In the genomic region with DNA sequence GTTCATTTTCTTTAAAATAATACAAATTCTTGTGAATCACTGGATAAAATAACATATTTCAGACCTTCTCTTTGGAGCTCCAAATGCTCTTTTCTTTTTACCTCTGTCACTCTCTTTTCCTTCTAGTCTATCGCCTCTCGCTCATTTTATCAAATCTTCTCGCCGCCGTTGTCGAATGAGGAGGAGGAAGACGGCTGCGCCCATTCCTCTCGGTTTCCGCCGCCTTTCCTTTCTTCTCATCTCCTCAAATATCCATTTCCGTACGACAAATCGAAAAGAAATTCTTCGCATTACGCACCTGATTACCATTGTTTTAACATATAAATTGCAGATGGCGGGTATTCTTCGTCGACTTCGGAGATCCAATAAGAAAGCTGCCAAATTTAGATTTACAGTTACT, we compare ENCODE assay signal across 7 worm cellular contexts.
TF ChIP-seq lines count a peak whose summit lies in the region.

ehbp-1 (plus strand) TSS at position 332 of the 400 bp plus-strand sequence.

TF ChIP-seq in whole organism, L1 larva, 84 proteins besides CTCF, POLR2A, EP300 and RAD21 (continues in another document):
- no peak for TF ChIP-seq unc-98 (GFP tag; IDR thresholded peaks at IDR 0.05; lab: Robert Waterston, UW)
- no peak for TF ChIP-seq elt-2 (tag; optimal IDR thresholded peaks at IDR 0.05; lab: Kevin White, UChicago)
- peak; percentile 1 for TF ChIP-seq snu-23 (GFP tag; optimal IDR thresholded peaks at IDR 0.05; lab: Kevin White, UChicago)
- TF ChIP-seq efl-3 (GFP tag; optimal IDR thresholded peaks at IDR 0.05; lab: Kevin White, UChicago), result no peak
- TF ChIP-seq unc-30 (tag; optimal IDR thresholded peaks at IDR 0.05; lab: Kevin White, UChicago), result no peak
- peak; percentile 18 for TF ChIP-seq nhr-71 (tag; optimal IDR thresholded peaks at IDR 0.05; lab: Kevin White, UChicago)
- TF ChIP-seq swsn-7 (tag; optimal IDR thresholded peaks at IDR 0.05; lab: Kevin White, UChicago), result peak; percentile 0
- peak; percentile 80 for TF ChIP-seq lin-14 (GFP tag; optimal IDR thresholded peaks at IDR 0.05; lab: Kevin White, UChicago)
- TF ChIP-seq mdl-1 (tag; optimal IDR thresholded peaks at IDR 0.05; lab: Kevin White, UChicago), result no peak
- TF ChIP-seq isw-1 (GFP tag; IDR thresholded peaks at IDR 0.05; lab: Robert Waterston, UW), result no peak
- TF ChIP-seq unc-86 (tag; optimal IDR thresholded peaks at IDR 0.05; lab: Kevin White, UChicago), result no peak
- peak; percentile 18 for TF ChIP-seq egl-13 (tag; optimal IDR thresholded peaks at IDR 0.05; lab: Kevin White, UChicago)
- TF ChIP-seq nhr-47 (tag; optimal IDR thresholded peaks at IDR 0.05; lab: Kevin White, UChicago), result no peak

TF ChIP-seq in whole organism, L2 larva, 48 proteins besides CTCF, POLR2A, EP300 and RAD21 (continues in another document):
- no peak for TF ChIP-seq nhr-12 (tag; optimal IDR thresholded peaks at IDR 0.05; lab: Kevin White, UChicago)
- no peak for TF ChIP-seq gmeb-1 (tag; optimal IDR thresholded peaks at IDR 0.05; lab: Kevin White, UChicago)
- TF ChIP-seq nhr-25 (tag; optimal IDR thresholded peaks at IDR 0.05; lab: Kevin White, UChicago), result no peak
- TF ChIP-seq nhr-21 (tag; optimal IDR thresholded peaks at IDR 0.05; lab: Kevin White, UChicago), result no peak
- peak; percentile 40 for TF ChIP-seq unc-55 (GFP tag; optimal IDR thresholded peaks at IDR 0.05; lab: Kevin White, UChicago)
- TF ChIP-seq zag-1 (tag; optimal IDR thresholded peaks at IDR 0.05; lab: Kevin White, UChicago), result no peak
- no peak for TF ChIP-seq nhr-23 (tag; optimal IDR thresholded peaks at IDR 0.05; lab: Kevin White, UChicago)
- TF ChIP-seq egl-27 (tag; optimal IDR thresholded peaks at IDR 0.05; lab: Kevin White, UChicago), result no peak
- TF ChIP-seq peb-1 (tag; optimal IDR thresholded peaks at IDR 0.05; lab: Kevin White, UChicago), result no peak
- peak in 1 of 2 experiments; percentile 3 for TF ChIP-seq lsy-2 (tag; optimal IDR thresholded peaks at IDR 0.05; lab: Kevin White, UChicago)
- TF ChIP-seq ztf-11 (tag; optimal IDR thresholded peaks at IDR 0.05; lab: Kevin White, UChicago), result no peak
- TF ChIP-seq nhr-237 (tag; optimal IDR thresholded peaks at IDR 0.05; lab: Kevin White, UChicago), result no peak
- no peak for TF ChIP-seq nhr-11 (tag; optimal IDR thresholded peaks at IDR 0.05; lab: Kevin White, UChicago)

TF ChIP-seq in whole organism, L3 larva, 47 proteins besides CTCF, POLR2A, EP300 and RAD21:
- TF ChIP-seq egl-5 (tag; optimal IDR thresholded peaks at IDR 0.05; lab: Kevin White, UChicago) (no peak), nhr-76 (tag; optimal IDR thresholded peaks at IDR 0.05; lab: Kevin White, UChicago) (no peak), nhr-28 (tag; optimal IDR thresholded peaks at IDR 0.05; lab: Kevin White, UChicago) (no peak), fkh-10 (GFP tag; optimal IDR thresholded peaks at IDR 0.05; lab: Kevin White, UChicago) (peak; percentile 32), nfya-1 (tag; optimal IDR thresholded peaks at IDR 0.05; lab: Kevin White, UChicago; ENCODE audit: insufficient read depth) (peak; percentile 34)

TF ChIP-seq in whole organism, L4 larva, 104 proteins besides CTCF, POLR2A, EP300 and RAD21:
- TF ChIP-seq mxl-3 (GFP tag; optimal IDR thresholded peaks at IDR 0.05; lab: Kevin White, UChicago) (peak; percentile 21), ctbp-1 (GFP tag; IDR thresholded peaks at IDR 0.05; lab: Robert Waterston, UW) (0 out of 2 replicates have a peak, but pooled peaks have one; percentile 33), T20F7.1 (GFP tag; optimal IDR thresholded peaks at IDR 0.05; lab: Kevin White, UChicago) (no peak), ces-1 (GFP tag; optimal IDR thresholded peaks at IDR 0.05; lab: Kevin White, UChicago) (peak; percentile 26), arid-1 (GFP tag; conservative IDR thresholded peaks at IDR 0.05; lab: Robert Waterston, UW) (no peak)

TF ChIP-seq in whole organism, late embryonic, 69 proteins besides CTCF, POLR2A, EP300 and RAD21:
- TF ChIP-seq unc-42 (tag; optimal IDR thresholded peaks at IDR 0.05; lab: Kevin White, UChicago) (peak; percentile 88), ceh-31 (tag; optimal IDR thresholded peaks at IDR 0.05; lab: Kevin White, UChicago) (peak; percentile 22), Y22D7AL.16 (tag; optimal IDR thresholded peaks at IDR 0.05; lab: Kevin White, UChicago) (no peak), eyg-1 (tag; optimal IDR thresholded peaks at IDR 0.05; lab: Kevin White, UChicago) (no peak), tbx-7 (tag; optimal IDR thresholded peaks at IDR 0.05; lab: Kevin White, UChicago) (no peak), npax-4 (tag; optimal IDR thresholded peaks at IDR 0.05; lab: Kevin White, UChicago) (no peak), sox-2 (GFP tag; IDR thresholded peaks at IDR 0.05; lab: Robert Waterston, UW) (no peak), pqm-1 (tag; optimal IDR thresholded peaks at IDR 0.05; lab: Kevin White, UChicago) (no peak), F13H6.1 (tag; optimal IDR thresholded peaks at IDR 0.05; lab: Kevin White, UChicago) (no peak), fkh-10 (GFP tag; optimal IDR thresholded peaks at IDR 0.05; lab: Kevin White, UChicago) (no peak)

TF ChIP-seq in whole organism, mixed stage, embryonic, 35 proteins besides CTCF, POLR2A, EP300 and RAD21:
- TF ChIP-seq unc-120 (tag; optimal IDR thresholded peaks at IDR 0.05; lab: Kevin White, UChicago; ENCODE audit: poor library complexity, severe bottlenecking), result peak; percentile 58
- TF ChIP-seq ces-1 (GFP tag; optimal IDR thresholded peaks at IDR 0.05; lab: Kevin White, UChicago), result peak; percentile 78
- TF ChIP-seq tbx-8 (GFP tag; optimal IDR thresholded peaks at IDR 0.05; lab: Kevin White, UChicago), result no peak

TF ChIP-seq in whole organism, young adult, 124 proteins besides CTCF, POLR2A, EP300 and RAD21:
- 0 out of 2 replicates have a peak, but pooled peaks have one; percentile 27 for TF ChIP-seq pbrm-1 (GFP tag; IDR thresholded peaks at IDR 0.05; lab: Robert Waterston, UW)
- no peak for TF ChIP-seq nfyb-1 (GFP tag; IDR thresholded peaks at IDR 0.05; lab: Robert Waterston, UW)
- TF ChIP-seq attf-6 (GFP tag; IDR thresholded peaks at IDR 0.05; lab: Robert Waterston, UW), result no peak
- no peak for TF ChIP-seq madf-10 (tag; optimal IDR thresholded peaks at IDR 0.05; lab: Kevin White, UChicago)
- TF ChIP-seq ceh-79 (tag; optimal IDR thresholded peaks at IDR 0.05; lab: Kevin White, UChicago), result no peak
- no peak for TF ChIP-seq Y67H2A.10 (GFP tag; conservative IDR thresholded peaks at IDR 0.05; lab: Robert Waterston, UW)
- 0 out of 2 replicates have a peak, but pooled peaks have one; percentile 6 for TF ChIP-seq hmg-1.2 (GFP tag; IDR thresholded peaks at IDR 0.05; lab: Robert Waterston, UW)
